Worm (Caenorhabditis elegans) whole organism, L3 larva: ENCODE measurements around the gene F10A3.4.

Experiments
- ZK546.5 ChIP-seq: sonication (generic microtip); optimal IDR thresholded peaks from 2 replicates; lab custom pipeline; 2017; ENCODE audit warnings: missing biosample characterization, missing genetic modification characterization
- aly-2 ChIP-seq: fragments of 150-350 bp; optimal IDR thresholded peaks from 2 replicates; lab custom pipeline; 2014; ENCODE audit warnings: missing biosample characterization, missing genetic modification characterization
- ama-1 ChIP-seq: fragments of 150-350 bp; optimal IDR thresholded peaks from 2 replicates; lab custom pipeline; 2018
- ceh-16 ChIP-seq: sonication (generic microtip); optimal IDR thresholded peaks from 2 replicates; lab custom pipeline; 2017; ENCODE audit warnings: missing biosample characterization, missing genetic modification characterization
- ceh-28 ChIP-seq: fragments of 150-350 bp; optimal IDR thresholded peaks from 2 replicates; lab custom pipeline; 2014; ENCODE audit warnings: missing biosample characterization, missing genetic modification reagents, missing genetic modification characterization
- ceh-82 ChIP-seq: fragments of 150-350 bp; optimal IDR thresholded peaks from 2 replicates; lab custom pipeline; 2014; ENCODE audit warnings: missing biosample characterization, missing genetic modification characterization
- ceh-9 ChIP-seq: sonication (generic microtip); optimal IDR thresholded peaks from 2 replicates; lab custom pipeline; 2018; ENCODE audit warnings: missing biosample characterization, missing genetic modification characterization
- daf-12 ChIP-seq: fragments of 150-350 bp; optimal IDR thresholded peaks from 2 replicates; lab custom pipeline; 2014; ENCODE audit warnings: missing biosample characterization, missing genetic modification reagents, missing genetic modification characterization
- egl-27 ChIP-seq: sonication (generic microtip); optimal IDR thresholded peaks from 4 replicates; lab custom pipeline; 2017; ENCODE audit warnings: missing biosample characterization, missing genetic modification reagents, missing genetic modification characterization
- egl-5 ChIP-seq: fragments of 150-350 bp; optimal IDR thresholded peaks from 2 replicates; lab custom pipeline; 2017; ENCODE audit warnings: missing biosample characterization, missing genetic modification reagents, missing genetic modification characterization, inconsistent platforms
- elt-2 ChIP-seq: sonication (generic microtip); optimal IDR thresholded peaks from 2 replicates; lab custom pipeline; 2016; ENCODE audit warnings: missing genetic modification reagents, mild to moderate bottlenecking, missing genetic modification characterization, missing compliant biosample characterization
- fkh-2 ChIP-seq: fragments of 150-350 bp; optimal IDR thresholded peaks from 2 replicates; lab custom pipeline; 2014; ENCODE audit warnings: missing biosample characterization, missing genetic modification reagents, missing genetic modification characterization
- hmg-11 ChIP-seq: sonication (generic microtip); optimal IDR thresholded peaks from 2 replicates; lab custom pipeline; 2016; ENCODE audit warnings: missing genetic modification characterization, missing compliant biosample characterization
- jun-1 ChIP-seq: fragments of 150-350 bp; optimal IDR thresholded peaks from 2 replicates; lab custom pipeline; 2014; ENCODE audit warnings: missing biosample characterization, missing genetic modification reagents, missing genetic modification characterization
- lin-39 ChIP-seq: fragments of 150-350 bp; optimal IDR thresholded peaks from 2 replicates; lab custom pipeline; 2018; ENCODE audit warnings: missing biosample characterization, missing genetic modification reagents, missing genetic modification characterization
- lsy-12 ChIP-seq: sonication (generic microtip); optimal IDR thresholded peaks from 2 replicates; lab custom pipeline; 2016; ENCODE audit warnings: mild to moderate bottlenecking, missing genetic modification characterization, missing compliant biosample characterization
- mdl-1 ChIP-seq: fragments of 150-350 bp; optimal IDR thresholded peaks from 2 replicates; lab custom pipeline; 2014; ENCODE audit warnings: missing biosample characterization, missing genetic modification characterization
- nfya-1 ChIP-seq: sonication (generic microtip); optimal IDR thresholded peaks from 2 replicates; lab custom pipeline; 2017; ENCODE audit warnings: missing genetic modification characterization, mild to moderate bottlenecking, missing compliant biosample characterization, antibody characterized with exemption, moderate library complexity; ENCODE audit not compliant: insufficient read depth
- nhr-11 ChIP-seq: fragments of 150-350 bp; optimal IDR thresholded peaks from 2 replicates; lab custom pipeline; 2014; ENCODE audit warnings: missing biosample characterization, missing genetic modification characterization
- nhr-12 ChIP-seq: fragments of 150-350 bp; optimal IDR thresholded peaks from 2 replicates; lab custom pipeline; 2014; ENCODE audit warnings: missing biosample characterization, missing genetic modification characterization
- nhr-23 ChIP-seq: fragments of 150-350 bp; optimal IDR thresholded peaks from 2 replicates; lab custom pipeline; 2014; ENCODE audit warnings: missing biosample characterization, missing genetic modification reagents, missing genetic modification characterization
- nhr-237 ChIP-seq: fragments of 150-350 bp; optimal IDR thresholded peaks from 2 replicates; lab custom pipeline; 2014; ENCODE audit warnings: missing biosample characterization, missing genetic modification characterization
- nhr-25 ChIP-seq: sonication (generic microtip); optimal IDR thresholded peaks from 2 replicates; lab custom pipeline; 2017; ENCODE audit warnings: missing biosample characterization, missing genetic modification characterization
- nhr-43 ChIP-seq: sonication (generic microtip); optimal IDR thresholded peaks from 2 replicates; lab custom pipeline; 2016; ENCODE audit warnings: mild to moderate bottlenecking, missing genetic modification characterization, missing compliant biosample characterization; ENCODE audit not compliant: poor library complexity, severe bottlenecking
- nhr-76 ChIP-seq: fragments of 150-350 bp; sonication (generic microtip); optimal IDR thresholded peaks from 5 replicates; lab custom pipeline; 2014; ENCODE audit warnings: missing biosample characterization, missing genetic modification characterization
- nhr-77 ChIP-seq: fragments of 150-350 bp; optimal IDR thresholded peaks from 2 replicates; lab custom pipeline; 2014; ENCODE audit warnings: missing biosample characterization, missing genetic modification characterization
- pha-4 ChIP-seq: fragments of 150-350 bp; optimal IDR thresholded peaks from 2 replicates; lab custom pipeline; 2014; ENCODE audit warnings: missing biosample characterization, missing genetic modification reagents, missing genetic modification characterization
- pqm-1 ChIP-seq: fragments of 150-350 bp; optimal IDR thresholded peaks from 2 replicates; lab custom pipeline; 2017; ENCODE audit warnings: missing biosample characterization, missing genetic modification characterization, inconsistent platforms
- sea-2 ChIP-seq: fragments of 150-350 bp; sonication (generic microtip); optimal IDR thresholded peaks from 4 replicates; lab custom pipeline; 2014; ENCODE audit warnings: missing biosample characterization, missing genetic modification reagents, missing genetic modification characterization
- skn-1 ChIP-seq: fragments of 150-350 bp; optimal IDR thresholded peaks from 2 replicates; lab custom pipeline; 2014; ENCODE audit warnings: missing biosample characterization, missing genetic modification characterization
- snpc-4 ChIP-seq: fragments of 150-350 bp; optimal IDR thresholded peaks from 2 replicates; lab custom pipeline; 2014; ENCODE audit warnings: missing biosample characterization, missing genetic modification characterization
- tbx-2 ChIP-seq: sonication (generic microtip); optimal IDR thresholded peaks from 2 replicates; lab custom pipeline; 2016; ENCODE audit warnings: mild to moderate bottlenecking, missing genetic modification characterization, missing compliant biosample characterization
- unc-62 ChIP-seq: fragments of 150-350 bp; sonication (generic microtip); optimal IDR thresholded peaks from 4 replicates; lab custom pipeline; 2014; ENCODE audit warnings: missing biosample characterization, missing genetic modification reagents, missing genetic modification characterization
- zag-1 ChIP-seq: fragments of 150-350 bp; optimal IDR thresholded peaks from 2 replicates; lab custom pipeline; 2014; ENCODE audit warnings: missing biosample characterization, missing genetic modification characterization
- ztf-11 ChIP-seq: fragments of 150-350 bp; optimal IDR thresholded peaks from 2 replicates; lab custom pipeline; 2014; ENCODE audit warnings: missing biosample characterization, missing genetic modification characterization

Gene F10A3.4

DNA sequence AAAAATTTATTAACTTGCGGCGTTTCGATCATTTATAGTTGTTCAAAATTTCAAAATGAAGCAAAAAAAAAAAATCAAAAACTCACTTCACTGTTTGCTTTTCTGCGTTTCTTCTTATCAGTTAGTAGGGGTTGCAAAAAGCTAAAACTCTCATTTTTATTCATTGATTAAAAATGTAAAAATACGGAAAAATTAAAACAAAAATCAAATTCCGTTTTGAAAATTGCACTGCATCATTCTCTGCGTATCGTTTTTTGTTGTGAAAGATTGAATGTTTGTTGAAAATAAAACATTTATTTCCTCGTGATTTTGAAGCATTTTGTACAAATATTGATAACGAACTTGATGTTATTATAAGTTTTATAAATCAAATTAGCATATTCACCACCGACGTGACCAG, 19.8 kb upstream of the F10A3.4 start:
- TF ChIP-seq snpc-4 (tag; lab: Kevin White, UChicago), result no peak
- no peak for TF ChIP-seq nhr-43
- TF ChIP-seq nhr-23, result no peak
- TF ChIP-seq elt-2 (tag; lab: Kevin White, UChicago), result peak; percentile 63
- TF ChIP-seq nhr-237 (tag; lab: Kevin White, UChicago), result no peak
- TF ChIP-seq aly-2 (tag; lab: Kevin White, UChicago), result no peak
- TF ChIP-seq daf-12 (tag; lab: Kevin White, UChicago), result no peak
- peak; percentile 49 for TF ChIP-seq pha-4 (tag; lab: Kevin White, UChicago)
- no peak for TF ChIP-seq tbx-2
- no peak for TF ChIP-seq lsy-12 (tag; lab: Kevin White, UChicago)
- no peak for TF ChIP-seq egl-27
- no peak for TF ChIP-seq nhr-12 (tag; lab: Kevin White, UChicago)
- TF ChIP-seq ama-1 (lab: Kevin White, UChicago), result no peak
- peak; percentile 74 for TF ChIP-seq pqm-1
- TF ChIP-seq nhr-77 (tag; lab: Kevin White, UChicago), result no peak
- no peak for TF ChIP-seq nfya-1 (tag; lab: Kevin White, UChicago)
- no peak for TF ChIP-seq egl-5 (tag; lab: Kevin White, UChicago)
- TF ChIP-seq ceh-9 (tag; lab: Kevin White, UChicago), result no peak

ce11 chrV:16131249-16131648, 17.7 kb upstream of the F10A3.4 start, which contains the start of gene fbxa-142:
Gene fbxa-142, minus strand, starts transcription at chrV:16131349.
- no peak for TF ChIP-seq ceh-9 (tag; lab: Kevin White, UChicago)
- TF ChIP-seq jun-1 (tag; lab: Kevin White, UChicago), result no peak
- no peak for TF ChIP-seq lsy-12 (tag; lab: Kevin White, UChicago)
- no peak for TF ChIP-seq zag-1 (tag; lab: Kevin White, UChicago)
- TF ChIP-seq nhr-12 (tag; lab: Kevin White, UChicago), result no peak
- no peak for TF ChIP-seq nhr-77 (tag; lab: Kevin White, UChicago)
- no peak for TF ChIP-seq lin-39
- no peak for TF ChIP-seq egl-27
- no peak for TF ChIP-seq nhr-25 (tag; lab: Kevin White, UChicago)
- TF ChIP-seq daf-12 (tag; lab: Kevin White, UChicago), result no peak
- TF ChIP-seq elt-2 (tag; lab: Kevin White, UChicago), result no peak
- no peak for TF ChIP-seq egl-5 (tag; lab: Kevin White, UChicago)
- no peak for TF ChIP-seq nhr-11 (tag; lab: Kevin White, UChicago)
- no peak for TF ChIP-seq tbx-2
- TF ChIP-seq nfya-1 (tag; lab: Kevin White, UChicago), result no peak
- TF ChIP-seq pha-4 (tag; lab: Kevin White, UChicago), result no peak
- no peak for TF ChIP-seq ama-1 (lab: Kevin White, UChicago)

ce11 chrV:16132215-16132614, 16.7 kb upstream of the F10A3.4 start:
- TF ChIP-seq ztf-11 (tag; lab: Kevin White, UChicago) (no peak), ZK546.5 (tag; lab: Kevin White, UChicago) (no peak), ceh-82 (tag; lab: Kevin White, UChicago) (no peak), lsy-12 (tag; lab: Kevin White, UChicago) (no peak), mdl-1 (tag; lab: Kevin White, UChicago) (no peak), unc-62 (GFP tag; lab: Kevin White, UChicago) (no peak), ceh-28 (tag; lab: Kevin White, UChicago) (no peak), egl-5 (tag; lab: Kevin White, UChicago) (no peak), nhr-76 (no peak), tbx-2 (no peak), egl-27 (no peak)

ce11 chrV:16132705-16133104, 16.2 kb upstream of the F10A3.4 start, which contains the start of gene fbxa-144:
Gene fbxa-144, minus strand, starts transcription at chrV:16132805.
- no peak for TF ChIP-seq skn-1 (tag; lab: Kevin White, UChicago)
- no peak for TF ChIP-seq nhr-43

DNA sequence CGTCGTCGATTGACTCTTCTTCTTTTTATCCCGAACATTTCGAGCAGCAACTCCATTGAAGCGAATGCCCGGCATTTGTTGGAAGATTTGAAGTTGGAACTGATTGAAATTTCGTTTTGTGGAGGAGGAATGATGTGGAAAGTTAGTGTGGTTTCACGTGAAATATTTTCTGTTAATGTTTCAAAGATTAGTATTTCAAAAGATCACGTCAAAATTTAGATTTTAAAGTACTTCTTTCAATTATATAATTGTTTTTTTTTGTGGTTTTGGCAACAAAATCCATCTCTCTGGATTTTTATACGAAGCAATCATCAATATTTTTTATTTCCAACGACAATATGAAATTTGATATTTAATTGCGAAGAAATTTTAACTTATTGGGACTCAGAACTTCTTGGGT, 11.9 kb upstream of the F10A3.4 start, which contains the start of gene F44G3.7:
TSS of gene F44G3.7 (minus strand) at position 101 of the 400 bp plus-strand sequence.
- TF ChIP-seq hmg-11 (tag; lab: Kevin White, UChicago) (no peak), nfya-1 (tag; lab: Kevin White, UChicago) (no peak), nhr-77 (tag; lab: Kevin White, UChicago) (no peak), daf-12 (tag; lab: Kevin White, UChicago) (no peak), zag-1 (tag; lab: Kevin White, UChicago) (no peak), pqm-1 (no peak), skn-1 (tag; lab: Kevin White, UChicago) (no peak), ama-1 (lab: Kevin White, UChicago) (no peak), tbx-2 (no peak), ceh-16 (tag; lab: Kevin White, UChicago) (no peak), sea-2 (GFP tag; lab: Kevin White, UChicago) (no peak), fkh-2 (no peak)
